Fruit fly (Drosophila melanogaster): ENCODE results near the gene CG33170.

The CG33170 gene

DNA sequence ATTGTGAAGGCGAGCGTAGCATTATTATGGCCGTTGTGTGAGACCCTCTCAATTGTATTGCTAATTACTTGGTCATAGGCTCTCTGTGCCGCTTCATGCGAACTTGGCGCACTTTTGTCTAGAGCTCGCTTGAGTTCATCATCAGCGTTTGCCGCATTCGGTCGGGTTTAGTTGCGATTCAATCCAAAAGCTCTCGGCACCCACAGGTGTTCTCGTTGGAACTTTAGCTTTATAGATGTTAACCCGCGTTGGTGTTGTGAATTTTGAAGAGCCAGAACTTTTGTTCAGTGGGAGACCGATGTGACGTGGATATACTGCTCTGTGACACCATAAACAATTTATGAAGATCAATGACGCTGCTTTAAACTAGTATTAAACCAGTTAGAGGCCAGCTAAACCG is 16.5 kb downstream of the CG33170 start, which contains the start of gene slif:
slif (plus strand) TSS at position 132 of the 400 bp plus-strand sequence.
- TF ChIP-seq lola (GFP tag; optimal IDR thresholded peaks at IDR 0.05) (no peak), Jra (GFP tag; optimal IDR thresholded peaks at IDR 0.05) (no peak), HLH106 (tag; optimal IDR thresholded peaks at IDR 0.05) (no peak), Myc (optimal IDR thresholded peaks at IDR 0.05) (no peak), N (GFP tag; optimal IDR thresholded peaks at IDR 0.05) (no peak)

DNA sequence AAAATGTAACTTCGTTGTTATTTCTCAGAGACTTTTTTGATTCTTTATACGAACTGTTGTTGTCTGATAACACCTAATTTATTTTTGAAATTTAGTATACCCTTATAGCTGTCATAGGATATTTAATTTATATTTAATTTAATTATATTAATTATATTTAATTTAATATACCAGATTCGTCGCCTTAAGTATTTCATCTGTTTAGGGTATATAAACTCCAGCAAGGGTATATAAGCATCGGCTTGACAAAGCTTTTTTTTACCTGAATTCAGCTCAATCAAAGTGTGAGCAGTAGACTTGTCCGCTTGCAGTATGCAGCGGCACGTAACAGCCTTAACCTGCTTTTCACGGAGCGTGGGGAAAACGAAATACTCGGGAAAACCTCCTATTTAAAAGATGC is 19.2 kb downstream of the CG33170 start:
- no peak for TF ChIP-seq dsf (GFP tag; optimal IDR thresholded peaks at IDR 0.05; ENCODE audit: borderline replicate concordance)
- TF ChIP-seq rgr (GFP tag; optimal IDR thresholded peaks at IDR 0.05), result no peak
- no peak for TF ChIP-seq GATAd (GFP tag; optimal IDR thresholded peaks at IDR 0.05)

DNA sequence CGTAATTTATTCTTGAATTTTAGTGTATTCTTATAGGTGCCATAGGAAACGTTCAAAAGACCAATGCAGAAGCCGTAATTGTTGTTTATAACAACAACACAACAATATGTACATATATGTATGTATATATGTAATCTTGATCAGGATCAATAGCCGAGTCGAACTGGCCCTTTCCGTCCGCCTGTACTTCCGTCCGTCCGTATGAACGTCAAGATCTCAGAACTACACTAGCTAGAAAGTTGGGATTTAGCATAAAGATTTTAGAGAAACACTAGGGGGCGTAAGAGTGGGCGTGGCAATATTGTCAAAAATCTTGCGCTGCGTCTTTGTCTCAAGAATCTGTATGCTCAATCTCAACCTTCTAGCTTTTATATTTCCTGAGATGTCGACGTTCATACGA is 20.1 kb downstream of the CG33170 start:
- TF ChIP-seq Myc (optimal IDR thresholded peaks at IDR 0.05) (no peak), Dfd (GFP tag; optimal IDR thresholded peaks at IDR 0.05) (peak; percentile 39), Jra (GFP tag; optimal IDR thresholded peaks at IDR 0.05) (no peak)

DNA sequence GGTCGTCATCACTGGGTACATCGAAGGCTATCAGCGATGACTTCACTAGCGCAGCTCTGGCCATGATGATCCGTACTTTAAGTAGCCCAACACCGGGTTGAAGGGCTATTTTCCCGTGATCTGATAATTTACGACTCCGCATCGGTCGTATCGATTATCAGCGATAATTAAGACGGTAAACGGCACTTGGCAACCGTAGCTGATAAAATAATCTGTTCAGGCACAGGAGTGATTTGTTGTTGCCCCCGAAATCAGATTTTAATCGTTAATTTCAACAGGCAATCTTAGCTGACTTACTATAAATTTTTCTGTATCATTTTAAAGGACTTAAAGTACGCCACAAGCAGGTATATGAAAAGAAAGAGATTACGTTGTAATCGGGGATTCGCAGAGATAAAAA is 21.4 kb downstream of the CG33170 start:
- no peak for TF ChIP-seq h (GFP tag; optimal IDR thresholded peaks at IDR 0.05)
- TF ChIP-seq usp (GFP tag; optimal IDR thresholded peaks at IDR 0.05), result no peak
- TF ChIP-seq CrebA (GFP tag; optimal IDR thresholded peaks at IDR 0.05; ENCODE audit: borderline replicate concordance), result no peak
- TF ChIP-seq sv (GFP tag; optimal IDR thresholded peaks at IDR 0.05), result no peak
- TF ChIP-seq lola (GFP tag; optimal IDR thresholded peaks at IDR 0.05), result no peak
- TF ChIP-seq CG32264 (GFP tag; optimal IDR thresholded peaks at IDR 0.05), result no peak
- no peak for TF ChIP-seq Dif (GFP tag; optimal IDR thresholded peaks at IDR 0.05; ENCODE audit: partially characterized antibody)
- TF ChIP-seq br (GFP tag; optimal IDR thresholded peaks at IDR 0.05), result no peak
- no peak for TF ChIP-seq HLH106 (tag; optimal IDR thresholded peaks at IDR 0.05)
- no peak for TF ChIP-seq psq (GFP tag; optimal IDR thresholded peaks at IDR 0.05)
- no peak for TF ChIP-seq brk (GFP tag; optimal IDR thresholded peaks at IDR 0.05)

DNA sequence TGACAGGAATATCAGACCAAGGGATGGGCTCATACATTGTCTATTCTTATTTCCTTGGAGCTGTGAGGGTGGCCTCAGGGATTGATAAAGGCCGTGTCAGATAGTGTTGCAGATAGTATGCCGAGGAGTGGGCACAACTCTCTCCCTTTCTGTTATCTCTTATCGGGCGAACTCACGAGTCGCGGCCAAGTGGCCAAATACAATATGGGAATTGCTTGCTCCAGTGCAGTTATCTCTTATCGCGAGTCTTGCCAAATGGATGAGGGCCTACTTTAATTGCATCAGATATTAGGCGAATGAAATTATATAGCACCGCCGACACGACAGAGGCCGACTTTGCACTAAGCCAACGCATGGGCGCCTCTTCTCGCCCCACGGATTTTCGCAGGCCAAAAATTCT is 22.5 kb downstream of the CG33170 start:
- TF ChIP-seq dmrt93B (GFP tag; optimal IDR thresholded peaks at IDR 0.05) (no peak), h (GFP tag; optimal IDR thresholded peaks at IDR 0.05) (peak; percentile 62), brk (GFP tag; optimal IDR thresholded peaks at IDR 0.05) (no peak), dsf (GFP tag; optimal IDR thresholded peaks at IDR 0.05; ENCODE audit: borderline replicate concordance) (no peak), Dif (GFP tag; optimal IDR thresholded peaks at IDR 0.05; ENCODE audit: partially characterized antibody) (no peak)

DNA sequence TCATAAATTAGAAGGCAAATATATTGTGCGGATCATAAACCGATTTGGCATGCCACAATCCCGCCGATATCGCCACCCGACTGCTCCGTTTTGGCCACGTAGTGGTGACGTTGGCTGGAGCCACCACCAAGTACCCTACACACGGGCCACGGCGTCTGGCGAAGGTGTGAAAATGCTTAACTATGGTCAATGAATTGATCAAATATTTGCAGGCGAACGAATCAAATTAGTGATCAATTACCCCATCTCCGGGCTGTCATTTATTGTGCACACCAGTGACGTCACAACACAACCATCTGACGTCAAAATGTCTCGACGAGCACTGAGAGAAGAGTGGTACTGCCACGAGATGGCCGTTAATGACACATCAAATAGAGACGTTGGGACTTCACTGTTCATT is 23.3 kb downstream of the CG33170 start:
- TF ChIP-seq lola (GFP tag; optimal IDR thresholded peaks at IDR 0.05) (no peak), rgr (GFP tag; optimal IDR thresholded peaks at IDR 0.05) (no peak), ey (GFP tag; optimal IDR thresholded peaks at IDR 0.05) (no peak), psq (GFP tag; optimal IDR thresholded peaks at IDR 0.05) (no peak), Myc (optimal IDR thresholded peaks at IDR 0.05) (no peak), Abd-B (GFP tag; optimal IDR thresholded peaks at IDR 0.05) (no peak), Mio (GFP tag; optimal IDR thresholded peaks at IDR 0.05) (no peak)

DNA sequence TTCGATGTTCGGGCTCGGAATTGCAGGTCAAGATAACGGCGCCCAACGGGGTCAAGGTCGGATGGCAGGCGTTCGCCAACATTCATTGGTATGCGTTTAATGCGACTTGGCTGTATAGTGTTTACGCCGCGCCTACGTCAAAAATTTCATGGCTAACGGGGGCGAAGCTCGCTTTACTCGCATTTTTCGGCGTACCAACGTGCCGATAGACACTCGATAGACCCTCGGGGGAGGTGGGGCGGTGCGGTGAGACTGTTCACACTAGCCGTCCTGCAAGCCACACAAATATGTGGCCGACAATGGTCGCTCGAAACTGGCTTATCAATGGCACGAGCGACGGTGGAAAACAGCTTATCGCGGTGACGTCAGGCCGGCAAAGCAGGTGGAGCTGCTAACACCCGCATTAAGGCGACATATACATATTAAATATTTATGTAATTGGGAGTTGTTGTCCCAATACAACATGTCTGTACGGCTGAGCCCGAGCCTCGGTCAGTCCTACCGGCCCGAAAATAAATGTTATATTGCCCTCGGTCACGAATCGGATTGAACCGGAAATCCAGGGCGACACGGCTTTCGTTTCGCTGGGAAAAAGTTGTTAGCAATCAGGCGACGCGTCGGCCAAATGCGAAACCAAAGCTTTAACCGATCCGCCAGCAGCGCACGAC is 24.3 kb downstream of the CG33170 start:
- TF ChIP-seq h (GFP tag; optimal IDR thresholded peaks at IDR 0.05), result peak; percentile 16
- TF ChIP-seq Dfd (GFP tag; optimal IDR thresholded peaks at IDR 0.05), result no peak

DNA sequence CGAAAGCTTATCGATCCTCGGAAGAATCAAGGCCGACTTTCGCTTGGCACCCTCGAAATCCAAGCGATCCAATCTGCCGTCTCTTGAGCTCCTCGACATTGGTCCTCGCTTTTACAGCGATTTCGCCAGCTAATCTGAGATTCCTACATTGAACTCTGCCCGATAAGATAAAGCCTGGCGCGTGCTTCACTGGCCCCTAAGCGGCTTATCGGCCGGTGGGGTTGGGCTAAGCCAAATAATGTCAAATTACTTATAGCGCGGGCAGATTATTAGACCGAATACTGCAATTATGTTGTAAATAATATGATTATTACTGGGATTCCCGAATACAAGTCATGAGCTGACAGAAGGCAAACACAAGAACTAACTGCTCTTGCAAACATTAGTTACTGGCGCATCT is 25.6 kb downstream of the CG33170 start:
- TF ChIP-seq OdsH (GFP tag; optimal IDR thresholded peaks at IDR 0.05) (no peak), h (GFP tag; optimal IDR thresholded peaks at IDR 0.05) (peak; percentile 92), Rel (GFP tag; optimal IDR thresholded peaks at IDR 0.05) (no peak), Rel (tag; optimal IDR thresholded peaks at IDR 0.05) (peak; percentile 50)

Measured in whole organism, wandering third instar larva.